Worm (Caenorhabditis elegans) whole organism, early embryonic: ENCODE results near the gene C52E4.7.

Experiments
- aly-1 ChIP-seq: sonication (generic microtip); optimal IDR thresholded peaks from 2 replicates; lab custom pipeline; 2016; ENCODE audit warnings: missing genetic modification characterization, missing compliant biosample characterization
- ama-1 ChIP-seq: fragments of 150-350 bp; optimal IDR thresholded peaks from 2 replicates; lab custom pipeline; 2014
- ceh-13 ChIP-seq: fragments of 200-800 bp; sonication (Bioruptor generic); optimal IDR thresholded peaks from 2 replicates; lab custom pipeline; 2018; ENCODE audit warnings: mild to moderate bottlenecking, missing genetic modification characterization, missing compliant biosample characterization
- ets-7 ChIP-seq: sonication (generic microtip); optimal IDR thresholded peaks from 2 replicates; lab custom pipeline; 2016; ENCODE audit warnings: missing genotype, missing genetic modification characterization, missing compliant biosample characterization
- flt-1 ChIP-seq: fragments of 200-800 bp; sonication (Bioruptor generic); IDR thresholded peaks from 2 replicates; pipeline ENCODE4 v1.3.6; 2022; ENCODE audit warnings: missing genetic modification characterization, missing compliant biosample characterization
- pes-1 ChIP-seq: fragments of 200-800 bp; sonication (Bioruptor generic); IDR thresholded peaks from 2 replicates; pipeline ENCODE4 v1.3.6; 2022; ENCODE audit warnings: missing genetic modification reagents, missing genetic modification characterization, missing compliant biosample characterization
- tra-4 ChIP-seq: sonication (generic microtip); optimal IDR thresholded peaks from 2 replicates; lab custom pipeline; 2017; ENCODE audit warnings: missing genetic modification characterization, missing compliant biosample characterization

DNA sequence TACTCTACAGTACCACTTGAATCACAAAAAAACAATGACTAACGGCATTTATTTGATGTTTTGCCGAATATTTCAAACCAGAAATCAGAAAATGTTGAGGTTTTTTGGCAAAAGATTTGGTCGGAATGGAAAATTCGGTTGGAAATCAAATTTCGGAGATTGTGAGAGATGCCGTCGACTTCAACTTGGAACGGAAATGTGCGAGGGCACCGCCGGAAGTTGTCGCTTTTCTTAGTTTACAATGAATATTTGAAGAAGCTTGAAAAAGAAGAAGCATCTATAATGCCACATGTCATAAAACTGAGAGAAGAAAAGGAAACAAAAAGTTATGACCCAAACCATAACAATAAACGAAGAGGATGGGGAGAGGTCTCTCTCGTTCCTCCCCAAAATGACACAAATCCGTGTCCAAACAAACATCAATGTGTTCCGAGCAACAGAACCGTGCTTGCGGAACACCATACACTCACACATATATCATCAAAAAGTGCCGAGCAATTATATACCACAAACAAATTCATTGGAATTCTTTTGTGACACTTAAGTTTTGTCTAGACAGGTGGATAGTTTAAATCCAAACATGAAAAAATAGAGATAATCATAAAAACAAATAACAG lies 3.5 kb upstream of the C52E4.7 start:
- TF ChIP-seq tra-4 (tag; lab: Kevin White, UChicago) (no peak), ceh-13 (GFP tag; lab: Kevin White, UChicago) (no peak), ama-1 (no peak), aly-1 (tag; lab: Kevin White, UChicago) (no peak), ets-7 (tag; lab: Kevin White, UChicago) (no peak), pes-1 (GFP tag; lab: Robert Waterston, UW) (no peak), flt-1 (no peak)
